Worm (Caenorhabditis elegans) whole organism, L4 larva: ENCODE measurements around the gene sec-61.B.

Source experiments
- D1046.2 ChIP-seq: fragments of 200-800 bp; sonication (Bioruptor generic); IDR thresholded peaks from 2 replicates; pipeline ENCODE4 v1.3.6; 2022; ENCODE audit warnings: missing genetic modification characterization, missing compliant biosample characterization
- daf-19 ChIP-seq: fragments of 200-800 bp; sonication (Bioruptor generic); conservative IDR thresholded peaks from 2 replicates; pipeline ENCODE4 v1.3.6; 2022; ENCODE audit warnings: missing genetic modification characterization, missing compliant biosample characterization
- mdt-29 ChIP-seq: fragments of 200-800 bp; sonication (Bioruptor generic); IDR thresholded peaks from 2 replicates; pipeline ENCODE4 v1.3.6; 2022; ENCODE audit warnings: missing genetic modification reagents, missing genetic modification characterization, missing compliant biosample characterization
- unc-39 ChIP-seq: sonication (generic microtip); optimal IDR thresholded peaks from 2 replicates; lab custom pipeline; 2017; ENCODE audit warnings: missing biosample characterization, missing genetic modification characterization
- unc-62 ChIP-seq, 3 experiments: fragments of 150-350 bp in 1 of 3; sonication (generic microtip); optimal IDR thresholded peaks in 2 of 3; peaks in 1 of 3; 1 replicate in 1 of 3; 2 replicates in 2 of 3; lab custom pipeline; 2014 to 2017; ENCODE audit warnings: missing biosample characterization in 3 of 3, missing genetic modification characterization in 3 of 3, missing genetic modification reagents in 3 of 3, missing genotype in 1 of 3

- TF ChIP-seq unc-39 (no peak), daf-19 (no peak), D1046.2 (GFP tag; lab: Robert Waterston, UW) (no peak), unc-62 (GFP tag; optimal IDR thresholded peaks at IDR 0.05 in 1 of 2; lab: Kevin White, UChicago) (no peak), unc-62 (tag; optimal IDR thresholded peaks at IDR 0.05; lab: Kevin White, UChicago) (no peak), mdt-29 (GFP tag; lab: Robert Waterston, UW) (no peak)
Observed at ce11 chrIV:2398317-2398716, 9.8 kb upstream of the sec-61.B start.
